Fruit fly (Drosophila melanogaster): ENCODE measurements around the gene Dph4.

Gene Dph4

dm6 chr3R:5658984-5659802, 35.3 kb upstream of the Dph4 start (continued):
- TF ChIP-seq CG6808 (GFP tag; optimal IDR thresholded peaks at IDR 0.05) (no peak), CG15336 (GFP tag; IDR thresholded peaks at IDR 0.05) (peak; percentile 36; the same call in 1 of the 2 replicates), fd59A (GFP tag; optimal IDR thresholded peaks at IDR 0.05) (no peak), Sox15 (GFP tag; optimal IDR thresholded peaks at IDR 0.05) (no peak), Met (GFP tag; optimal IDR thresholded peaks at IDR 0.05) (no peak), OdsH (GFP tag; optimal IDR thresholded peaks at IDR 0.05) (no peak), Ets96B (tag; optimal IDR thresholded peaks at IDR 0.05) (no peak), salr (GFP tag; optimal IDR thresholded peaks at IDR 0.05) (no peak), CG11762 (GFP tag; optimal IDR thresholded peaks at IDR 0.05; ENCODE audit: insufficient read depth) (no peak), cyc (GFP tag; optimal IDR thresholded peaks at IDR 0.05) (peak; percentile 2), net (GFP tag; optimal IDR thresholded peaks at IDR 0.05) (peak; percentile 27), dsx (GFP tag; optimal IDR thresholded peaks at IDR 0.05; ENCODE audit: poor library complexity, severe bottlenecking) (no peak)

dm6 chr3R:5654692-5655181, 30.8 kb upstream of the Dph4 start, which contains the start of the genes elm and MED27:
TSS of gene elm (minus strand) at chr3R:5654861.
TSS of gene MED27 (plus strand) at chr3R:5655139.
- TF ChIP-seq fd85E (GFP tag; optimal IDR thresholded peaks at IDR 0.05) (no peak), vri (GFP tag; optimal IDR thresholded peaks at IDR 0.05) (peak; percentile 85), pdm3 (GFP tag; optimal IDR thresholded peaks at IDR 0.05) (peak; percentile 94), Met (GFP tag; optimal IDR thresholded peaks at IDR 0.05) (peak; percentile 92), lz (GFP tag; optimal IDR thresholded peaks at IDR 0.05) (peak; percentile 96), CG32006 (GFP tag; optimal IDR thresholded peaks at IDR 0.05) (peak; percentile 88), CG11294 (GFP tag; IDR thresholded peaks at IDR 0.05) (peak; percentile 67; the same call in 1 of the 2 replicates), CG7368 (GFP tag; optimal IDR thresholded peaks at IDR 0.05) (peak; percentile 71), fd59A (GFP tag; optimal IDR thresholded peaks at IDR 0.05) (peak; percentile 80), Sox102F (GFP tag; optimal IDR thresholded peaks at IDR 0.05) (peak; percentile 88), CG8319 (GFP tag; optimal IDR thresholded peaks at IDR 0.05) (peak; percentile 86), ss (GFP tag; optimal IDR thresholded peaks at IDR 0.05) (peak; percentile 62 to 85), dac (GFP tag; optimal IDR thresholded peaks at IDR 0.05) (peak; percentile 64), Blimp-1 (GFP tag; optimal IDR thresholded peaks at IDR 0.05) (peak; percentile 68), OdsH (GFP tag; optimal IDR thresholded peaks at IDR 0.05) (peak; percentile 94), CG1621 (tag; optimal IDR thresholded peaks at IDR 0.05) (peak; percentile 81), fkh (GFP tag; optimal IDR thresholded peaks at IDR 0.05) (peak; percentile 96), topi (GFP tag; optimal IDR thresholded peaks at IDR 0.05) (peak; percentile 92), CG11902 (GFP tag; optimal IDR thresholded peaks at IDR 0.05) (peak; percentile 93), CG8119 (GFP tag; IDR thresholded peaks at IDR 0.05) (peak; percentile 84), CG6163 (GFP tag; IDR thresholded peaks at IDR 0.05) (peak; percentile 87), Ets96B (tag; optimal IDR thresholded peaks at IDR 0.05) (peak; percentile 87), Lpt (GFP tag; optimal IDR thresholded peaks at IDR 0.05) (peak; percentile 76), CG34406 (GFP tag; optimal IDR thresholded peaks at IDR 0.05) (peak; percentile 86), Eip75B (GFP tag; optimal IDR thresholded peaks at IDR 0.05) (peak; percentile 89), spab (GFP tag; optimal IDR thresholded peaks at IDR 0.05) (no peak), CG3919 (GFP tag; optimal IDR thresholded peaks at IDR 0.05) (peak; percentile 91), CG6276 (GFP tag; optimal IDR thresholded peaks at IDR 0.05) (no peak), Hr4 (GFP tag; optimal IDR thresholded peaks at IDR 0.05) (peak; percentile 94), CG6792 (GFP tag; optimal IDR thresholded peaks at IDR 0.05) (peak; percentile 85), achi (GFP tag; optimal IDR thresholded peaks at IDR 0.05) (peak; percentile 89), salr (GFP tag; optimal IDR thresholded peaks at IDR 0.05) (peak; percentile 66 to 79), acj6 (GFP tag; optimal IDR thresholded peaks at IDR 0.05) (peak; percentile 94), CG10669 (GFP tag; optimal IDR thresholded peaks at IDR 0.05) (peak; percentile 82), CG4318 (GFP tag; optimal IDR thresholded peaks at IDR 0.05) (no peak), Hr38 (GFP tag; optimal IDR thresholded peaks at IDR 0.05) (peak; percentile 44), CG11762 (GFP tag; optimal IDR thresholded peaks at IDR 0.05; ENCODE audit: insufficient read depth) (peak; percentile 81), Eip93F (GFP tag; optimal IDR thresholded peaks at IDR 0.05) (peak; percentile 76), CG6808 (GFP tag; optimal IDR thresholded peaks at IDR 0.05) (peak; percentile 78), eg (GFP tag; IDR thresholded peaks at IDR 0.05) (peak; percentile 86), CG9139 (GFP tag; optimal IDR thresholded peaks at IDR 0.05) (no peak)

Measured in whole organism, prepupa.